Fruit fly (Drosophila melanogaster) whole organism, embryonic: ENCODE data around the gene shi.

Source experiments
- ATbp ChIP-seq: fragments of 200-800 bp; sonication (Bioruptor generic); optimal IDR thresholded peaks from 2 replicates; lab custom pipeline; 2017; ENCODE audit warnings: missing biosample characterization, mild to moderate bottlenecking, missing genetic modification characterization, missing genetic modification reagents
- BEAF-32 ChIP-seq: fragments of 200-800 bp; sonication (Bioruptor generic); optimal IDR thresholded peaks from 3 replicates; lab custom pipeline; 2017; ENCODE audit warnings: missing biosample characterization, missing genetic modification characterization, mild to moderate bottlenecking, moderate library complexity, missing genetic modification reagents
- CG10654 ChIP-seq: fragments of 200-800 bp; sonication (Bioruptor generic); optimal IDR thresholded peaks from 2 replicates; lab custom pipeline; 2016; ENCODE audit warnings: missing biosample characterization, missing genetic modification characterization
- CG11247 ChIP-seq: fragments of 200-800 bp; sonication (Bioruptor generic); IDR thresholded peaks from 2 replicates; pipeline ENCODE4 v1.3.6; 2022; ENCODE audit warnings: missing biosample characterization, missing genetic modification characterization
- CG11695 ChIP-seq: fragments of 200-800 bp; sonication (Bioruptor generic); IDR thresholded peaks from 3 replicates; pipeline ENCODE4 v1.3.6; 2022; ENCODE audit warnings: missing biosample characterization, missing genetic modification characterization
- CG12236 ChIP-seq: fragments of 200-800 bp; sonication (Bioruptor generic); optimal IDR thresholded peaks from 2 replicates; lab custom pipeline; 2016; ENCODE audit warnings: missing biosample characterization, missing genetic modification characterization
- CG14965 ChIP-seq: fragments of 200-800 bp; sonication (Bioruptor generic); optimal IDR thresholded peaks from 2 replicates; lab custom pipeline; 2016; ENCODE audit warnings: missing biosample characterization, missing genetic modification characterization, borderline replicate concordance
- CG15011 ChIP-seq: fragments of 200-800 bp; sonication (Bioruptor generic); optimal IDR thresholded peaks from 3 replicates; lab custom pipeline; 2018; ENCODE audit warnings: missing biosample characterization, mild to moderate bottlenecking, missing genetic modification characterization
- CG16815 ChIP-seq: fragments of 200-800 bp; sonication (Bioruptor generic); optimal IDR thresholded peaks from 3 replicates; lab custom pipeline; 2017; ENCODE audit warnings: missing biosample characterization, mild to moderate bottlenecking, missing genetic modification characterization
- CG17361 ChIP-seq: fragments of 200-800 bp; sonication (Bioruptor generic); IDR thresholded peaks from 3 replicates; pipeline ENCODE4 v1.3.6; 2022; ENCODE audit warnings: missing biosample characterization, missing genetic modification characterization
- CG2116 ChIP-seq: fragments of 200-800 bp; sonication (Bioruptor generic); optimal IDR thresholded peaks from 3 replicates; lab custom pipeline; 2018; ENCODE audit warnings: missing biosample characterization, mild to moderate bottlenecking, missing genetic modification characterization
- CG3065 ChIP-seq: fragments of 200-800 bp; sonication (Bioruptor generic); optimal IDR thresholded peaks from 2 replicates; lab custom pipeline; 2016; ENCODE audit warnings: missing biosample characterization, missing genetic modification characterization
- CG4404 ChIP-seq: fragments of 200-800 bp; sonication (Bioruptor generic); IDR thresholded peaks from 2 replicates; pipeline ENCODE4 v1.3.6; 2022; ENCODE audit warnings: missing biosample characterization, missing genetic modification characterization
- CG4424 ChIP-seq: fragments of 200-800 bp; sonication (Bioruptor generic); optimal IDR thresholded peaks from 3 replicates; lab custom pipeline; 2016; ENCODE audit warnings: missing biosample characterization, missing genetic modification characterization
- CG5245 ChIP-seq: fragments of 200-800 bp; sonication (Bioruptor generic); optimal IDR thresholded peaks from 3 replicates; lab custom pipeline; 2016; ENCODE audit warnings: missing biosample characterization, missing genetic modification characterization
- CG6765 ChIP-seq: fragments of 200-800 bp; sonication (Bioruptor generic); optimal IDR thresholded peaks from 3 replicates; lab custom pipeline; 2017; ENCODE audit warnings: missing biosample characterization, mild to moderate bottlenecking, missing genetic modification characterization
- CG6791 ChIP-seq: fragments of 200-800 bp; sonication (Bioruptor generic); IDR thresholded peaks from 3 replicates; pipeline ENCODE4 v1.3.6; 2022; ENCODE audit warnings: missing biosample characterization, missing genetic modification characterization; ENCODE audit not compliant: partially characterized antibody
- CG7556 ChIP-seq: fragments of 200-800 bp; sonication (Bioruptor generic); optimal IDR thresholded peaks from 2 replicates; lab custom pipeline; 2017; ENCODE audit warnings: missing biosample characterization, mild to moderate bottlenecking, missing genetic modification characterization
- CG7963 ChIP-seq: fragments of 200-800 bp; sonication (Bioruptor generic); IDR thresholded peaks from 3 replicates; pipeline ENCODE4 v1.3.6; 2022; ENCODE audit warnings: missing biosample characterization, missing genetic modification characterization; ENCODE audit not compliant: partially characterized antibody
- CG8089 ChIP-seq: fragments of 200-800 bp; sonication (Bioruptor generic); optimal IDR thresholded peaks from 3 replicates; lab custom pipeline; 2016; ENCODE audit warnings: missing biosample characterization, missing genetic modification characterization
- CG9727 ChIP-seq: fragments of 200-800 bp; sonication (Bioruptor generic); optimal IDR thresholded peaks from 3 replicates; lab custom pipeline; 2017; ENCODE audit warnings: missing biosample characterization, mild to moderate bottlenecking, missing genetic modification characterization
- CHES-1-like ChIP-seq: fragments of 200-800 bp; sonication (Bioruptor generic); optimal IDR thresholded peaks from 2 replicates; lab custom pipeline; 2016; ENCODE audit warnings: missing biosample characterization, missing genetic modification characterization
- CTCF ChIP-seq: fragments of 200-800 bp; sonication (Bioruptor generic); optimal IDR thresholded peaks from 2 replicates; lab custom pipeline; 2017; ENCODE audit warnings: missing biosample characterization, mild to moderate bottlenecking, missing genetic modification characterization, moderate library complexity
- D19A ChIP-seq: fragments of 200-800 bp; optimal IDR thresholded peaks from 3 replicates; lab custom pipeline; 2019; ENCODE audit warnings: missing biosample characterization, mild to moderate bottlenecking, missing genetic modification characterization, moderate library complexity
- Dbx ChIP-seq: fragments of 200-800 bp; sonication (Bioruptor generic); IDR thresholded peaks from 3 replicates; pipeline ENCODE4 v1.3.6; 2022; ENCODE audit warnings: missing biosample characterization, missing genetic modification characterization
- Dfd ChIP-seq, 2 experiments: fragments of >200 bp; optimal IDR thresholded peaks; 2 replicates each; lab custom pipeline; 2017; ENCODE audit warnings: missing biosample characterization in 2 of 2, missing genetic modification characterization in 2 of 2
- Doc3 ChIP-seq: fragments of 200-800 bp; sonication (Bioruptor generic); IDR thresholded peaks from 3 replicates; pipeline ENCODE4 v1.3.6; 2022; ENCODE audit warnings: missing biosample characterization, missing genetic modification characterization; ENCODE audit not compliant: partially characterized antibody
- Elba2 ChIP-seq: fragments of 200-800 bp; sonication (Bioruptor generic); optimal IDR thresholded peaks from 3 replicates; lab custom pipeline; 2016; ENCODE audit warnings: missing biosample characterization, missing genetic modification characterization
- Fer2 ChIP-seq: fragments of 200-800 bp; sonication (Bioruptor generic); optimal IDR thresholded peaks from 2 replicates; lab custom pipeline; 2018; ENCODE audit warnings: missing biosample characterization, mild to moderate bottlenecking, missing genetic modification characterization, moderate library complexity
- Hand ChIP-seq: fragments of 200-800 bp; sonication (Bioruptor generic); optimal IDR thresholded peaks from 2 replicates; lab custom pipeline; 2017; ENCODE audit warnings: mild to moderate bottlenecking, missing biosample characterization, missing genetic modification reagents, missing genetic modification characterization
- Lhr ChIP-seq: fragments of 200-800 bp; sonication (Bioruptor generic); optimal IDR thresholded peaks from 3 replicates; lab custom pipeline; 2017; ENCODE audit warnings: mild to moderate bottlenecking, missing biosample characterization, missing genetic modification reagents, missing genetic modification characterization
- Mad ChIP-seq: fragments of 200-800 bp; sonication (Bioruptor generic); optimal IDR thresholded peaks from 2 replicates; lab custom pipeline; 2016; ENCODE audit warnings: missing biosample characterization, missing genetic modification characterization
- NC2β ChIP-seq: fragments of 200-800 bp; sonication (Bioruptor generic); optimal IDR thresholded peaks from 2 replicates; lab custom pipeline; 2016; ENCODE audit warnings: missing biosample characterization, missing genetic modification characterization
- Optix ChIP-seq: fragments of 200-800 bp; sonication (Bioruptor generic); IDR thresholded peaks from 3 replicates; pipeline ENCODE4 v1.3.6; 2022; ENCODE audit warnings: missing biosample characterization, missing genetic modification characterization
- Scr ChIP-seq: fragments of 200-800 bp; sonication (Bioruptor generic); IDR thresholded peaks from 2 replicates; pipeline ENCODE4 v1.3.6; 2022; ENCODE audit warnings: missing biosample characterization, missing genetic modification characterization; ENCODE audit not compliant: partially characterized antibody
- Six4 ChIP-seq: fragments of 200-800 bp; sonication (Bioruptor generic); optimal IDR thresholded peaks from 2 replicates; lab custom pipeline; 2016; ENCODE audit warnings: missing biosample characterization, missing genetic modification characterization
- Vsx1 ChIP-seq: fragments of 200-800 bp; sonication (Bioruptor generic); optimal IDR thresholded peaks from 2 replicates; lab custom pipeline; 2017; ENCODE audit warnings: missing biosample characterization, mild to moderate bottlenecking, missing genetic modification characterization, missing genetic modification reagents
- ash1 ChIP-seq: fragments of 200-800 bp; sonication (Bioruptor generic); optimal IDR thresholded peaks from 2 replicates; lab custom pipeline; 2018; ENCODE audit warnings: missing biosample characterization, mild to moderate bottlenecking, missing genetic modification characterization
- bigmax ChIP-seq: fragments of 200-800 bp; sonication (Bioruptor generic); optimal IDR thresholded peaks from 2 replicates; lab custom pipeline; 2018; ENCODE audit warnings: missing biosample characterization, mild to moderate bottlenecking, missing genetic modification characterization
- chif ChIP-seq, 2 experiments: fragments of 200-800 bp; sonication (Bioruptor generic); optimal IDR thresholded peaks; 3 replicates each; lab custom pipeline; 2016; ENCODE audit warnings: missing biosample characterization in 2 of 2, missing genetic modification characterization in 2 of 2
- chinmo ChIP-seq: fragments of 200-800 bp; sonication (Bioruptor generic); IDR thresholded peaks from 4 replicates; pipeline ENCODE4 v1.3.6; 2022; ENCODE audit warnings: missing biosample characterization, missing genetic modification characterization; ENCODE audit not compliant: partially characterized antibody
- dmrt11E ChIP-seq: fragments of 200-800 bp; sonication (Bioruptor generic); optimal IDR thresholded peaks from 3 replicates; lab custom pipeline; 2018; ENCODE audit warnings: missing biosample characterization, mild to moderate bottlenecking, missing genetic modification characterization, moderate library complexity
- dmrt99B ChIP-seq: fragments of 200-800 bp; sonication (Bioruptor generic); optimal IDR thresholded peaks from 2 replicates; lab custom pipeline; 2018; ENCODE audit warnings: missing biosample characterization, mild to moderate bottlenecking, missing genetic modification characterization, moderate library complexity
- eve ChIP-seq, 2 experiments: fragments of >200 bp; optimal IDR thresholded peaks; 2 replicates each; lab custom pipeline; 2017; ENCODE audit warnings: missing biosample characterization in 2 of 2, missing genetic modification characterization in 2 of 2
- fu2 ChIP-seq: fragments of 200-800 bp; sonication (Bioruptor generic); optimal IDR thresholded peaks from 2 replicates; lab custom pipeline; 2016; ENCODE audit warnings: missing biosample characterization, missing genetic modification characterization
- hkb ChIP-seq, 2 experiments: fragments of 200-800 bp in 1 of 2; fragments of >200 bp in 1 of 2; sonication (Bioruptor generic) in 1 of 2; IDR thresholded peaks in 1 of 2; optimal IDR thresholded peaks in 1 of 2; 2 replicates each; pipeline versions ENCODE4 v1.3.6 to Lab custom; 2017 to 2022; ENCODE audit warnings: missing biosample characterization in 1 of 2, missing genetic modification characterization in 1 of 2
- jing ChIP-seq: fragments of 200-800 bp; sonication (Bioruptor generic); optimal IDR thresholded peaks from 2 replicates; lab custom pipeline; 2018; ENCODE audit warnings: missing biosample characterization, mild to moderate bottlenecking, missing genetic modification characterization
- ro ChIP-seq: fragments of 200-800 bp; sonication (Bioruptor generic); IDR thresholded peaks from 2 replicates; pipeline ENCODE4 v1.3.6; 2022; ENCODE audit warnings: missing biosample characterization, missing genetic modification characterization
- sna ChIP-seq: fragments of 200-800 bp; sonication (Bioruptor generic); IDR thresholded peaks from 2 replicates; pipeline ENCODE4 v1.3.6; 2022; ENCODE audit warnings: missing biosample characterization, missing genetic modification characterization; ENCODE audit not compliant: partially characterized antibody
- wdn ChIP-seq: fragments of 200-800 bp; sonication (Bioruptor generic); IDR thresholded peaks from 2 replicates; pipeline ENCODE4 v1.3.6; 2022; ENCODE audit warnings: missing biosample characterization, missing genetic modification characterization

The shi gene

DNA sequence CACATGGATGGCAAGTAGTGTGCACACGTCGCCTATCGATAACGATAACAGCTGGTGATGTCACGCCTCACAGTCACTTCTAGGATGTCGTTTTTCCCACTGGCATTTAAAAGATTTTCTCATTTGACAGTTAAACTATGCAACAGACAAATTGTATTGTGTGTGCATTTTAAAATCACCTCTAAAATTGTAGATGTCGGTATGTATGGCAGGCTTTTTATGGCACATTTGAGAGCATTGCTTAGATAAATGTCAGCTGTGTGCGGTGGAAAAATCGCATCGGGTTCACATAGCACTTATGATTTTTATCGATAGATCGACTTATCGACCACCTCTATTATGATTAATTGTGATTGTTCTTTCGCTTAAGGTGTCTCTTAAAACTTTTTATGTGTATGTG is 47.8 kb upstream of the shi start, which contains the start of the genes ArgRS and CG8578 (continued):
- no peak for TF ChIP-seq D19A (tag; lab: Kevin White, UChicago)
- TF ChIP-seq ash1 (GFP tag; lab: Kevin White, UChicago) = no peak
- TF ChIP-seq CG17361 = peak; percentile 86
- peak; percentile 48 for TF ChIP-seq hkb (optimal IDR thresholded peaks at IDR 0.05; lab: Kevin White, UChicago)
- TF ChIP-seq hkb (GFP tag; IDR thresholded peaks at IDR 0.05; lab: Robert Waterston, UW) = peak; percentile 47; the same call in 1 of the 2 replicates
- peak; percentile 30 for TF ChIP-seq NC2β (GFP tag; lab: Kevin White, UChicago)
- no peak for TF ChIP-seq CG12236 (GFP tag; lab: Kevin White, UChicago)
- TF ChIP-seq Fer2 (tag; lab: Kevin White, UChicago) = no peak
- TF ChIP-seq chinmo (GFP tag; lab: Robert Waterston, UW) = peak; percentile 72; the same call in 2 of the 4 replicates
- TF ChIP-seq CHES-1-like (GFP tag; lab: Kevin White, UChicago) = peak; percentile 52
- no peak for TF ChIP-seq ATbp (GFP tag; lab: Kevin White, UChicago)
- no peak for TF ChIP-seq CG3065 (GFP tag; lab: Kevin White, UChicago)
- TF ChIP-seq eve (GFP tag; optimal IDR thresholded peaks at IDR 0.05; lab: Kevin White, UChicago) = no peak
- TF ChIP-seq CG5245 (GFP tag; lab: Kevin White, UChicago) = no peak
- peak; percentile 68 for TF ChIP-seq CG2116 (GFP tag; lab: Kevin White, UChicago)
- TF ChIP-seq Doc3 (GFP tag; lab: Robert Waterston, UW) = peak; percentile 61
- TF ChIP-seq CG7963 = 0 out of 3 replicates have a peak, but pooled peaks have one; percentile 47
- peak; percentile 71 for TF ChIP-seq CG9727 (GFP tag; lab: Kevin White, UChicago)
- TF ChIP-seq Hand (GFP tag; lab: Kevin White, UChicago) = no peak
- TF ChIP-seq CG4404 = peak; percentile 67
- no peak for TF ChIP-seq CG10654 (GFP tag; lab: Kevin White, UChicago)
- peak; percentile 45; the same call in 1 of the 3 replicates for TF ChIP-seq CG11695
- peak; percentile 12 for TF ChIP-seq dmrt11E (tag; lab: Kevin White, UChicago)
- TF ChIP-seq Mad (GFP tag; lab: Kevin White, UChicago) = no peak
- no peak for TF ChIP-seq ro (GFP tag; lab: Robert Waterston, UW)
- no peak for TF ChIP-seq CG11247 (GFP tag; lab: Robert Waterston, UW)
- no peak for TF ChIP-seq Dbx (GFP tag; lab: Robert Waterston, UW)
- TF ChIP-seq wdn = 0 out of 2 replicates have a peak, but pooled peaks have one; percentile 26
- no peak for TF ChIP-seq Elba2 (GFP tag; lab: Kevin White, UChicago)
- TF ChIP-seq CG8089 (GFP tag; lab: Kevin White, UChicago) = no peak
- TF ChIP-seq CG6765 (GFP tag; lab: Kevin White, UChicago) = no peak
- TF ChIP-seq Six4 (GFP tag; lab: Kevin White, UChicago) = no peak
- peak; percentile 77 for TF ChIP-seq sna
- no peak for TF ChIP-seq CG14965 (GFP tag; lab: Kevin White, UChicago)
- TF ChIP-seq Scr = peak; percentile 88
- TF ChIP-seq CG4424 (GFP tag; lab: Kevin White, UChicago) = no peak
- no peak for TF ChIP-seq Dfd (GFP tag; optimal IDR thresholded peaks at IDR 0.05; lab: Kevin White, UChicago)
- TF ChIP-seq BEAF-32 (GFP tag; lab: Kevin White, UChicago) = peak; percentile 93
- no peak for TF ChIP-seq CG7556 (GFP tag; lab: Kevin White, UChicago)
- TF ChIP-seq Lhr (GFP tag; lab: Kevin White, UChicago) = peak; percentile 30
- TF ChIP-seq Optix (GFP tag; lab: Robert Waterston, UW) = 0 out of 3 replicates have a peak, but pooled peaks have one; percentile 27
- TF ChIP-seq CTCF = peak; percentile 39
- TF ChIP-seq fu2 (GFP tag; lab: Kevin White, UChicago) = peak; percentile 38
- no peak for TF ChIP-seq CG15011 (GFP tag; lab: Kevin White, UChicago)
- TF ChIP-seq dmrt99B = no peak
- TF ChIP-seq bigmax = no peak
- TF ChIP-seq CG16815 (GFP tag; lab: Kevin White, UChicago) = no peak
- TF ChIP-seq chif (GFP tag; optimal IDR thresholded peaks at IDR 0.05; lab: Kevin White, UChicago) = peak in 1 of 2 experiments; percentile 26
- no peak for TF ChIP-seq Vsx1 (GFP tag; lab: Kevin White, UChicago)
- TF ChIP-seq jing = no peak
- peak; percentile 66; the same call in 2 of the 3 replicates for TF ChIP-seq CG6791 (GFP tag; lab: Robert Waterston, UW)
